Worm (Caenorhabditis elegans) whole organism, L3 larva: ENCODE results near the gene ceh-93.
A peak's percentile ranks its signal among the peaks of the same experiment; 100 is the strongest.
"Not testable (repeated sequence)": the region's sequence is repeated elsewhere in the genome, so short reads cannot be mapped to it uniquely, and the experiment has no call there.

Source experiments
- R02D3.7 ChIP-seq: fragments of 150-350 bp; optimal IDR thresholded peaks from 2 replicates; lab custom pipeline; 2014; ENCODE audit warnings: missing biosample characterization, missing genetic modification characterization
- ZK546.5 ChIP-seq: sonication (generic microtip); optimal IDR thresholded peaks from 2 replicates; lab custom pipeline; 2017; ENCODE audit warnings: missing biosample characterization, missing genetic modification characterization
- aly-2 ChIP-seq: fragments of 150-350 bp; optimal IDR thresholded peaks from 2 replicates; lab custom pipeline; 2014; ENCODE audit warnings: missing biosample characterization, missing genetic modification characterization
- ceh-16 ChIP-seq: sonication (generic microtip); optimal IDR thresholded peaks from 2 replicates; lab custom pipeline; 2017; ENCODE audit warnings: missing biosample characterization, missing genetic modification characterization
- ceh-28 ChIP-seq: fragments of 150-350 bp; optimal IDR thresholded peaks from 2 replicates; lab custom pipeline; 2014; ENCODE audit warnings: missing biosample characterization, missing genetic modification reagents, missing genetic modification characterization
- ceh-82 ChIP-seq: fragments of 150-350 bp; optimal IDR thresholded peaks from 2 replicates; lab custom pipeline; 2014; ENCODE audit warnings: missing biosample characterization, missing genetic modification characterization
- daf-12 ChIP-seq: fragments of 150-350 bp; optimal IDR thresholded peaks from 2 replicates; lab custom pipeline; 2014; ENCODE audit warnings: missing biosample characterization, missing genetic modification reagents, missing genetic modification characterization
- egl-5 ChIP-seq: fragments of 150-350 bp; optimal IDR thresholded peaks from 2 replicates; lab custom pipeline; 2017; ENCODE audit warnings: missing biosample characterization, missing genetic modification reagents, missing genetic modification characterization, inconsistent platforms
- elt-2 ChIP-seq: sonication (generic microtip); optimal IDR thresholded peaks from 2 replicates; lab custom pipeline; 2016; ENCODE audit warnings: missing genetic modification reagents, mild to moderate bottlenecking, missing genetic modification characterization, missing compliant biosample characterization
- elt-3 ChIP-seq, 3 experiments: fragments of 150-350 bp in 1 of 3; sonication (generic microtip) in 2 of 3; optimal IDR thresholded peaks; 2 replicates in 2 of 3; 4 replicates in 1 of 3; lab custom pipeline; 2014 to 2017; ENCODE audit warnings: missing biosample characterization in 3 of 3, missing genetic modification characterization in 3 of 3
- eor-1 ChIP-seq, 2 experiments: fragments of 150-350 bp; optimal IDR thresholded peaks; 2 replicates each; lab custom pipeline; 2014 to 2018; ENCODE audit warnings: missing biosample characterization in 2 of 2, missing genetic modification characterization in 2 of 2
- fkh-10 ChIP-seq: sonication (generic microtip); optimal IDR thresholded peaks from 2 replicates; lab custom pipeline; 2017; ENCODE audit warnings: missing biosample characterization, missing genetic modification reagents, missing genetic modification characterization
- hmg-11 ChIP-seq: sonication (generic microtip); optimal IDR thresholded peaks from 2 replicates; lab custom pipeline; 2016; ENCODE audit warnings: missing genetic modification characterization, missing compliant biosample characterization
- jun-1 ChIP-seq: fragments of 150-350 bp; optimal IDR thresholded peaks from 2 replicates; lab custom pipeline; 2014; ENCODE audit warnings: missing biosample characterization, missing genetic modification reagents, missing genetic modification characterization
- lin-39 ChIP-seq: fragments of 150-350 bp; optimal IDR thresholded peaks from 2 replicates; lab custom pipeline; 2018; ENCODE audit warnings: missing biosample characterization, missing genetic modification reagents, missing genetic modification characterization
- lsy-12 ChIP-seq: sonication (generic microtip); optimal IDR thresholded peaks from 2 replicates; lab custom pipeline; 2016; ENCODE audit warnings: mild to moderate bottlenecking, missing genetic modification characterization, missing compliant biosample characterization
- nfya-1 ChIP-seq: sonication (generic microtip); optimal IDR thresholded peaks from 2 replicates; lab custom pipeline; 2017; ENCODE audit warnings: missing genetic modification characterization, mild to moderate bottlenecking, missing compliant biosample characterization, antibody characterized with exemption, moderate library complexity; ENCODE audit not compliant: insufficient read depth
- nhr-12 ChIP-seq: fragments of 150-350 bp; optimal IDR thresholded peaks from 2 replicates; lab custom pipeline; 2014; ENCODE audit warnings: missing biosample characterization, missing genetic modification characterization
- nhr-23 ChIP-seq: fragments of 150-350 bp; optimal IDR thresholded peaks from 2 replicates; lab custom pipeline; 2014; ENCODE audit warnings: missing biosample characterization, missing genetic modification reagents, missing genetic modification characterization
- nhr-237 ChIP-seq: fragments of 150-350 bp; optimal IDR thresholded peaks from 2 replicates; lab custom pipeline; 2014; ENCODE audit warnings: missing biosample characterization, missing genetic modification characterization
- nhr-25 ChIP-seq: sonication (generic microtip); optimal IDR thresholded peaks from 2 replicates; lab custom pipeline; 2017; ENCODE audit warnings: missing biosample characterization, missing genetic modification characterization
- nhr-28 ChIP-seq: fragments of 150-350 bp; optimal IDR thresholded peaks from 2 replicates; lab custom pipeline; 2014; ENCODE audit warnings: missing biosample characterization, missing genetic modification characterization
- nhr-43 ChIP-seq: sonication (generic microtip); optimal IDR thresholded peaks from 2 replicates; lab custom pipeline; 2016; ENCODE audit warnings: mild to moderate bottlenecking, missing genetic modification characterization, missing compliant biosample characterization; ENCODE audit not compliant: poor library complexity, severe bottlenecking
- nhr-77 ChIP-seq: fragments of 150-350 bp; optimal IDR thresholded peaks from 2 replicates; lab custom pipeline; 2014; ENCODE audit warnings: missing biosample characterization, missing genetic modification characterization
- pha-4 ChIP-seq: fragments of 150-350 bp; optimal IDR thresholded peaks from 2 replicates; lab custom pipeline; 2014; ENCODE audit warnings: missing biosample characterization, missing genetic modification reagents, missing genetic modification characterization
- pqm-1 ChIP-seq: fragments of 150-350 bp; optimal IDR thresholded peaks from 2 replicates; lab custom pipeline; 2017; ENCODE audit warnings: missing biosample characterization, missing genetic modification characterization, inconsistent platforms
- sea-2 ChIP-seq: fragments of 150-350 bp; sonication (generic microtip); optimal IDR thresholded peaks from 4 replicates; lab custom pipeline; 2014; ENCODE audit warnings: missing biosample characterization, missing genetic modification reagents, missing genetic modification characterization
- skn-1 ChIP-seq: fragments of 150-350 bp; optimal IDR thresholded peaks from 2 replicates; lab custom pipeline; 2014; ENCODE audit warnings: missing biosample characterization, missing genetic modification characterization
- tbx-2 ChIP-seq: sonication (generic microtip); optimal IDR thresholded peaks from 2 replicates; lab custom pipeline; 2016; ENCODE audit warnings: mild to moderate bottlenecking, missing genetic modification characterization, missing compliant biosample characterization

ceh-93 gene

DNA sequence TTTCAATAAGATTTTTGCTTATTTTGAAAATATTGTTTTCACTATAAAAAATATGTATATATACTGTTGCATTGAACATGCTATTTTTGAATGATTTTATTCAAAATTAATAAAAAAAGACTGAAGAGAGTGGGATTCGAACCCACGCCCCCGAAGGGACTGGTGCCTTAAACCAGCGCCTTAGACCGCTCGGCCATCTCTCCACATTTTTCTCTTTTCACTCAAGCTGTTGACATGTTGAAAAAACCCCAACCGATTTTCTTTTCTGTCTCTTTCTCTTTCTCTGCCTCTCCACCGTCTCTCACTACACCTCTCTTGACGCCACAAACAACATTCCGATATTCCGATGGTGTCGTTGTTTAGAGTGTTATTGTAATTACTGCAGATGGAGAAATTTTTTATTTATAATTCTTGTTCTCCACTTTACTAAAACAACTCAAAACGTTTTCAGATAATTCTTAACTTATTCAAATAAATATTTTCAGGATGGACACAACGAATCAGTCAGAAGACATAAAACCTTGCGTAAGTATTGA lies 35.4 kb downstream of the ceh-93 start, which contains the start of gene sor-3 (continued):
- TF ChIP-seq tbx-2 (tag; lab: Kevin White, UChicago) (peak; percentile 70), fkh-10 (GFP tag; lab: Kevin White, UChicago) (peak; percentile 74), lsy-12 (tag; lab: Kevin White, UChicago) (peak; percentile 38), nhr-43 (peak; percentile 75), lin-39 (tag; lab: Kevin White, UChicago) (peak; percentile 79), R02D3.7 (tag; lab: Kevin White, UChicago) (no peak), hmg-11 (tag; lab: Kevin White, UChicago) (peak; percentile 98), nfya-1 (tag; lab: Kevin White, UChicago) (peak; percentile 87)

DNA sequence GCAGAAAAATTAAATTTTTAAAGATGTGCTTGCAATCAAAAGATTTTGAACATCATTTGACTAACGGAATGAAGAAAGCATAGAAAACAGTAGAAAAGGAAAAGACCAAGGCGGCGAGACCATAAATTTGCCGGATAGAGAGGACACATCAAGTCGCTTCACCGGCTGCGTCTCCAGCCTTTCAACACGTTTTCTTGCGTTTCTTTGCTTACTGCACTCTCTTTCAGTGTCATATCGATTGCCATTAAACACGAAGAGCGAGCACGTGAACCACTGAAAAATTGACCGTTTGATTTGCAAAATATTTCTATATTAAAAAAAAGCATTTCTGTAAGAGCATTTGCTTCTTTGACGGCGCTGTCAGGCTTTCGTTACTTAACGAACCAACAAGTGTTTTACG lies 40.5 kb downstream of the ceh-93 start:
- peak; percentile 40 for TF ChIP-seq hmg-11 (tag; lab: Kevin White, UChicago)
- peak; percentile 57 for TF ChIP-seq lin-39 (tag; lab: Kevin White, UChicago)
- peak; percentile 14 for TF ChIP-seq pha-4 (tag; lab: Kevin White, UChicago)
- no peak for TF ChIP-seq R02D3.7 (tag; lab: Kevin White, UChicago)
- TF ChIP-seq ZK546.5 (tag; lab: Kevin White, UChicago) = no peak
- peak; percentile 66 for TF ChIP-seq egl-5 (tag; lab: Kevin White, UChicago)
- peak; percentile 52 for TF ChIP-seq ceh-28 (tag; lab: Kevin White, UChicago)
- TF ChIP-seq daf-12 (tag; lab: Kevin White, UChicago) = no peak
- TF ChIP-seq elt-2 (tag; lab: Kevin White, UChicago) = peak; percentile 12
- peak; percentile 53 for TF ChIP-seq nfya-1 (tag; lab: Kevin White, UChicago)
- no peak for TF ChIP-seq nhr-23 (tag; lab: Kevin White, UChicago)

DNA sequence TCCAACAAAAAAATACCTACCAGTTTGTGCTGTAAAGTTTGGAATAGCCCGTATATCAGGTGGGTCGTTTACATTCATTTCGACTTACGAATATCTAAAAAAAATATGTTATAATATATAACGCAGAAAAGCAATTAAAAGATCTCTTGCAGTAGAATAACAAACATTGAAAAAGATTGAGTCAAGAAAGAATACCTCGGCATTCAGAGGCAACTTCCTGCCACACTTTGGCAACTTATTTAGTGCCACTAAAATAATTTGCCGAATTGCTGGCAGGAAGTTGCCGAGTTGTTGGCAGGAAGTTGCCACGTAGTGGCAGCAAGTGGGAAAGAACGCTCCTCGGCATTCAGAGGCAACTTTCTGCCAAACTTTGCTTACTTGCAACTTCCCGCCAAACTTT lies 41.5 kb downstream of the ceh-93 start, which contains the start of gene C04E7.3:
Gene C04E7.3 (minus strand): TSS at position 101 of the 400 bp plus-strand sequence.
- TF ChIP-seq nhr-77; aly-2 (tag; lab: Kevin White, UChicago); nhr-237 (tag; lab: Kevin White, UChicago): not testable (repeated sequence)

DNA sequence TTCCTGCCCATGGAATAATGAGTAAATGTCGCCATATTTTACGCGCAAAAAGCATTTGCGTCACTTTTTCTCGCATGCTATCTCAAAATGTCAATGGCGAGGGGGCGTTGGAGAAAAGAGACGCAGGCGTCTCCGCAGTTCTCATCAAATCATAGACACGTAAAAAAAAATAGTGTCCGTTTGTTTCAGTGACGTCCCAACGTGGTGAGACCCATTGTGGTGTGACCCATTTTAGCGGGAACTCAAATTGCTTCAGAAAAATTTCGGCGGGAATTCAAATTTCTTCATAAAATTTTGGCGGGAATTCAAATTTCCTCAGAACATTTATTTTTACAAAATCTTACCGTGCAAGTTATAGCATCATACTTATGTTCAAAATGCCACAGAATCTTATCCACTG lies 44.8 kb downstream of the ceh-93 start:
- TF ChIP-seq nhr-28 (no peak), ceh-16 (tag; lab: Kevin White, UChicago) (no peak), pqm-1 (tag; lab: Kevin White, UChicago) (peak; percentile 7), elt-2 (tag; lab: Kevin White, UChicago) (peak; percentile 37)

DNA sequence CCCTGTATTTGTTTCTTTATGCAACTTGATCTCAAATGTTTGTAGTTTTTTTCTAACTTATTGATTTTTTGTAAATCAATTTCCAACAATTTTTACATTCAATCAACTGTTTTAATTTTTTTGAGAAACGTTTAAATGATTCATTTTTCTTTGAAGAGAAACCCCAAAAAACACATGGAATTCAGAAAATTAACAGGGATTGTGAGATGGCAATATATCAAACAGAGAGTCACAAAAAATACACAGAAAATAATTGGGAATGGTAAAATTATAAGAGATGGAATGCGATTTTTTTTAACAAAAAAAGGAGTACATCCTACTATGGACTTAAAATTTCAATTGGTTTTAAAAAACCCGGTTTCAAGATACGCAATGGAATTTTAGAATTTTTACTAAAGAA lies 54.1 kb downstream of the ceh-93 start:
- TF ChIP-seq elt-3 (tag; optimal IDR thresholded peaks at IDR 0.05; lab: Kevin White, UChicago) (no peak), jun-1 (tag; lab: Kevin White, UChicago) (no peak), sea-2 (GFP tag; lab: Kevin White, UChicago) (no peak), nhr-25 (tag; lab: Kevin White, UChicago) (no peak), ceh-28 (tag; lab: Kevin White, UChicago) (no peak), elt-2 (tag; lab: Kevin White, UChicago) (no peak), nfya-1 (tag; lab: Kevin White, UChicago) (no peak), nhr-23 (tag; lab: Kevin White, UChicago) (no peak), nhr-12 (tag; lab: Kevin White, UChicago) (no peak), ceh-82 (tag; lab: Kevin White, UChicago) (no peak), R02D3.7 (tag; lab: Kevin White, UChicago) (no peak), ceh-16 (tag; lab: Kevin White, UChicago) (no peak), skn-1 (tag; lab: Kevin White, UChicago) (no peak), eor-1 (tag; optimal IDR thresholded peaks at IDR 0.05; lab: Kevin White, UChicago) (no peak)
